Fruit fly (Drosophila melanogaster): ENCODE data around the gene Exo84.

Exo84 gene

DNA sequence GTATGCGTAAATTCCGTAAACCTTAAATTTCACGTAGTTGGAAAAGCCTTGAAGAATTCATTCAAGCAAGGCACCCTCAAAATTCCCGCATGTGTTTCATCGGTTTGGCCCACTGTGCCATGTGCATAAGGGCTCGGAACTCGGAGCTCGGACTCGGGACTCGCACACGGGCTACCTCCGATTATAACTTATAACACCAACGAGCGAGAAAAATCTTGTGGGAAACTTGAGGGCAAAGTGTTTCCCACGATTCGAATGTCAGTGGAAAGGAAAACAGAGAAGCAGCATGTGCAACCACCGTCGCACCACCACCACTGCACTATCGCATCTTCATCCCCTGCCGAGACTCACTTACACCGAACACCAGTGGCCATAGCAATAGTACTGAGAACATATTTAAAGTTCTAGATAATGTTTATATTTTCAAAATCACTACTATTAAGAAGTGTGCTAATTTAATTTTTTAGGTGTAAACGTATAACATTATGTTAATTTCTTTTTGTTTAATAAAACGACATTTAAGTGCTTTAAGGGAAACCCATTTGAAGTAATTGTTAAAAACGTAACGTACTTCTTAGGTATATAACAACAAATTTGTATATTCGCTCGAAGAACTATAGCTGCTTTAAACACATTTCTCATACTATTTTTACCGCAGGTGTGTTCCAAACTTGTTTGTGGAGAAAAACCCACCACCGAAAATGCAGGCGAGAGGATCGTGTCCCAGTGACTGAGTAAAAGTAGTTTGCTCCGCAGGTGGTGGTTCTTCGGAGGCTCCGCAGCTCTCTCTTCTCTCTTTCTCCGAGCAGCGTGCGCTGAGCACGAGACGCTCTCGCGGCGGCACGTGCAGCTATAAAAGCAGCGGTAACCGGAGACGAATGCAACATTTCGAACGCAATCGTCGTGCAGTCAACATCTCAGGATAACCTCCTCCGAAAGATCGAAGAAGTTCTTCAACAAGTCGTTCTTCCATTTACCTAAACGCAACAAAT is 15.6 kb downstream of the Exo84 start (continued):
- TF ChIP-seq CG16813 (GFP tag; IDR thresholded peaks at IDR 0.05; ENCODE audit: partially characterized antibody) (0 out of 3 replicates have a peak, but pooled peaks have one; percentile 7), cwo (GFP tag; optimal IDR thresholded peaks at IDR 0.05) (peak; percentile 62), NK7.1 (GFP tag; optimal IDR thresholded peaks at IDR 0.05) (peak; percentile 19), Neu2 (GFP tag; optimal IDR thresholded peaks at IDR 0.05; ENCODE audit: borderline replicate concordance) (peak; percentile 56), CG12219 (GFP tag; optimal IDR thresholded peaks at IDR 0.05) (peak; percentile 87), Xbp1 (GFP tag; optimal IDR thresholded peaks at IDR 0.05) (peak; percentile 71), maf-S (GFP tag; optimal IDR thresholded peaks at IDR 0.05) (peak; percentile 49), nerfin-2 (GFP tag; IDR thresholded peaks at IDR 0.05; ENCODE audit: partially characterized antibody) (no peak), gem (tag; optimal IDR thresholded peaks at IDR 0.05) (peak; percentile 96), Dip3 (GFP tag; optimal IDR thresholded peaks at IDR 0.05) (no peak), wdn (GFP tag; IDR thresholded peaks at IDR 0.05) (no peak), org-1 (GFP tag; optimal IDR thresholded peaks at IDR 0.05) (peak; percentile 90), Dfd (GFP tag; optimal IDR thresholded peaks at IDR 0.05) (no peak), Sry-β (GFP tag; optimal IDR thresholded peaks at IDR 0.05) (peak; percentile 66), CG4617 (GFP tag; optimal IDR thresholded peaks at IDR 0.05; ENCODE audit: borderline replicate concordance) (peak; percentile 49), CG10431 (GFP tag; optimal IDR thresholded peaks at IDR 0.05) (peak; percentile 92), CG3995 (GFP tag; optimal IDR thresholded peaks at IDR 0.05) (no peak), CG9215 (GFP tag; IDR thresholded peaks at IDR 0.05) (peak; percentile 21; the same call in 1 of the 2 replicates), Fer3 (tag; optimal IDR thresholded peaks at IDR 0.05) (peak; percentile 57), sim (GFP tag; IDR thresholded peaks at IDR 0.05) (0 out of 2 replicates have a peak, but pooled peaks have one; percentile 53), crp (GFP tag; optimal IDR thresholded peaks at IDR 0.05) (peak in 1 of 2 experiments; percentile 47), Doc3 (GFP tag; IDR thresholded peaks at IDR 0.05; ENCODE audit: partially characterized antibody) (no peak), B-H1 (GFP tag; IDR thresholded peaks at IDR 0.05) (no peak), CG12299 (tag; optimal IDR thresholded peaks at IDR 0.05) (peak; percentile 80), luna (GFP tag; optimal IDR thresholded peaks at IDR 0.05) (no peak), sqz (GFP tag; optimal IDR thresholded peaks at IDR 0.05) (peak; percentile 95), CG11696 (GFP tag; IDR thresholded peaks at IDR 0.05) (peak; percentile 98), p53 (GFP tag; optimal IDR thresholded peaks at IDR 0.05) (no peak), CG13624 (GFP tag; optimal IDR thresholded peaks at IDR 0.05) (peak; percentile 24), lilli (GFP tag; optimal IDR thresholded peaks at IDR 0.05) (peak; percentile 46), Atf3 (GFP tag; optimal IDR thresholded peaks at IDR 0.05) (peak; percentile 77), sr (GFP tag; IDR thresholded peaks at IDR 0.05) (no peak), stc (GFP tag; IDR thresholded peaks at IDR 0.05) (0 out of 2 replicates have a peak, but pooled peaks have one; percentile 38), CG5953 (GFP tag; IDR thresholded peaks at IDR 0.05) (no peak), fd64A (GFP tag; optimal IDR thresholded peaks at IDR 0.05) (peak; percentile 84), da (GFP tag; optimal IDR thresholded peaks at IDR 0.05) (peak; percentile 22), vfl (GFP tag; optimal IDR thresholded peaks at IDR 0.05) (no peak), Aef1 (GFP tag; IDR thresholded peaks at IDR 0.05) (0 out of 3 replicates have a peak, but pooled peaks have one; percentile 22), lmd (GFP tag; IDR thresholded peaks at IDR 0.05) (no peak; the same call in 1 of the 2 replicates), CG4282 (GFP tag; optimal IDR thresholded peaks at IDR 0.05) (peak; percentile 80), CG30020 (tag; optimal IDR thresholded peaks at IDR 0.05) (peak; percentile 88), zfh1 (GFP tag; IDR thresholded peaks at IDR 0.05) (no peak; the same call in none of the 3 replicates), dysf (GFP tag; IDR thresholded peaks at IDR 0.05) (peak; percentile 74; the same call in 2 of the 3 replicates), CG15601 (tag; optimal IDR thresholded peaks at IDR 0.05) (peak; percentile 97), CG12942 (GFP tag; optimal IDR thresholded peaks at IDR 0.05) (peak; percentile 30), Sin3A (optimal IDR thresholded peaks at IDR 0.05) (no peak), CG10462 (GFP tag; optimal IDR thresholded peaks at IDR 0.05) (peak; percentile 84), Atf-2 (GFP tag; optimal IDR thresholded peaks at IDR 0.05) (peak; percentile 69)

Data from whole organism, embryonic.